Fruit fly (Drosophila melanogaster): ENCODE data around the gene lili.

dm6 chr3R:24768538-24769401 lies 45.0 kb downstream of the lili start, which contains the start of gene CG13631:
- no peak for TF ChIP-seq psq (optimal IDR thresholded peaks at IDR 0.05)
- TF ChIP-seq Sin3A (optimal IDR thresholded peaks at IDR 0.05) = no peak

Data from Kc167 (cell line).